Worm (Caenorhabditis elegans) whole organism, late embryonic: Measurements from ENCODE around the gene irld-11.
"Not testable (repeated sequence)": the region's sequence is repeated elsewhere in the genome, so short reads cannot be mapped to it uniquely, and the experiment has no call there.

Experiments
- C38D4.7 ChIP-seq: fragments of 200-800 bp; sonication (Bioruptor generic); optimal IDR thresholded peaks from 2 replicates; lab custom pipeline; 2018; ENCODE audit warnings: mild to moderate bottlenecking, missing genetic modification characterization, moderate library complexity, missing compliant biosample characterization
- F13H6.1 ChIP-seq: sonication (generic microtip); optimal IDR thresholded peaks from 2 replicates; lab custom pipeline; 2016; ENCODE audit warnings: missing genetic modification characterization, missing compliant biosample characterization
- ceh-14 ChIP-seq: sonication (generic microtip); optimal IDR thresholded peaks from 2 replicates; lab custom pipeline; 2016; ENCODE audit warnings: missing genotype, missing genetic modification characterization, missing compliant biosample characterization
- ceh-18 ChIP-seq: sonication (generic microtip); optimal IDR thresholded peaks from 2 replicates; lab custom pipeline; 2016; ENCODE audit warnings: missing genetic modification characterization, missing compliant biosample characterization
- ceh-19 ChIP-seq: fragments of 200-800 bp; sonication (Bioruptor generic); optimal IDR thresholded peaks from 2 replicates; lab custom pipeline; 2018; ENCODE audit warnings: mild to moderate bottlenecking, missing genetic modification characterization, missing compliant biosample characterization
- ceh-24 ChIP-seq: sonication (generic microtip); optimal IDR thresholded peaks from 2 replicates; lab custom pipeline; 2016; ENCODE audit warnings: mild to moderate bottlenecking, missing genetic modification characterization, missing compliant biosample characterization
- ceh-30 ChIP-seq: fragments of 150-350 bp; optimal IDR thresholded peaks from 2 replicates; lab custom pipeline; 2014; ENCODE audit warnings: missing biosample characterization, missing genetic modification characterization
- ceh-31 ChIP-seq: sonication (generic microtip); optimal IDR thresholded peaks from 2 replicates; lab custom pipeline; 2016; ENCODE audit warnings: missing genetic modification characterization, missing compliant biosample characterization
- ceh-34 ChIP-seq: sonication (generic microtip); optimal IDR thresholded peaks from 2 replicates; lab custom pipeline; 2016; ENCODE audit warnings: mild to moderate bottlenecking, missing genetic modification characterization, missing compliant biosample characterization
- ceh-45 ChIP-seq: fragments of 200-800 bp; sonication (Bioruptor generic); IDR thresholded peaks from 2 replicates; pipeline ENCODE4 v1.3.6; 2022; ENCODE audit warnings: missing genetic modification reagents, missing genetic modification characterization, missing compliant biosample characterization
- ceh-48 ChIP-seq: sonication (generic microtip); optimal IDR thresholded peaks from 2 replicates; lab custom pipeline; 2016; ENCODE audit warnings: missing genetic modification characterization, inconsistent platforms, missing compliant biosample characterization
- ceh-9 ChIP-seq: sonication (generic microtip); optimal IDR thresholded peaks from 2 replicates; lab custom pipeline; 2016; ENCODE audit warnings: mild to moderate bottlenecking, missing genetic modification characterization, inconsistent platforms, missing compliant biosample characterization
- dve-1 ChIP-seq: sonication (generic microtip); optimal IDR thresholded peaks from 2 replicates; lab custom pipeline; 2017; ENCODE audit warnings: antibody characterized with exemption, mild to moderate bottlenecking, missing genetic modification characterization, missing compliant biosample characterization
- ets-4 ChIP-seq: sonication (generic microtip); optimal IDR thresholded peaks from 2 replicates; lab custom pipeline; 2016; ENCODE audit warnings: missing genetic modification characterization, missing compliant biosample characterization
- eyg-1 ChIP-seq: sonication (generic microtip); optimal IDR thresholded peaks from 2 replicates; lab custom pipeline; 2016; ENCODE audit warnings: missing genotype, missing genetic modification characterization, missing compliant biosample characterization
- fax-1 ChIP-seq: sonication (generic microtip); optimal IDR thresholded peaks from 2 replicates; lab custom pipeline; 2016; ENCODE audit warnings: missing genotype, missing genetic modification characterization, missing compliant biosample characterization
- hlh-13 ChIP-seq: fragments of 200-800 bp; sonication (Bioruptor generic); optimal IDR thresholded peaks from 2 replicates; lab custom pipeline; 2018; ENCODE audit warnings: mild to moderate bottlenecking, missing genetic modification characterization, missing compliant biosample characterization
- hlh-15 ChIP-seq: sonication (generic microtip); optimal IDR thresholded peaks from 2 replicates; lab custom pipeline; 2016; ENCODE audit warnings: missing genetic modification characterization, missing compliant biosample characterization
- hlh-6 ChIP-seq: sonication (generic microtip); optimal IDR thresholded peaks from 2 replicates; lab custom pipeline; 2016; ENCODE audit warnings: missing genotype, missing genetic modification characterization, missing compliant biosample characterization
- hlh-8 ChIP-seq: sonication (generic microtip); optimal IDR thresholded peaks from 2 replicates; lab custom pipeline; 2016; ENCODE audit warnings: missing genotype, missing genetic modification characterization, missing compliant biosample characterization
- lim-6 ChIP-seq: sonication (generic microtip); optimal IDR thresholded peaks from 2 replicates; lab custom pipeline; 2016; ENCODE audit warnings: missing genetic modification characterization, missing compliant biosample characterization
- madf-2 ChIP-seq: sonication (generic microtip); optimal IDR thresholded peaks from 2 replicates; lab custom pipeline; 2017; ENCODE audit warnings: missing genetic modification characterization, missing compliant biosample characterization
- nfya-1 ChIP-seq: sonication (generic microtip); optimal IDR thresholded peaks from 2 replicates; lab custom pipeline; 2017; ENCODE audit warnings: missing genetic modification characterization, mild to moderate bottlenecking, missing compliant biosample characterization, antibody characterized with exemption, moderate library complexity
- nhr-11 ChIP-seq: fragments of 150-350 bp; optimal IDR thresholded peaks from 2 replicates; lab custom pipeline; 2014; ENCODE audit warnings: missing biosample characterization, missing genetic modification characterization
- odd-2 ChIP-seq: sonication (generic microtip); optimal IDR thresholded peaks from 2 replicates; lab custom pipeline; 2017; ENCODE audit warnings: antibody characterized with exemption, mild to moderate bottlenecking, missing genetic modification characterization, missing compliant biosample characterization
- pag-3 ChIP-seq: sonication (generic microtip); optimal IDR thresholded peaks from 2 replicates; lab custom pipeline; 2016; ENCODE audit warnings: missing compliant biosample characterization, missing genetic modification characterization, borderline replicate concordance
- pat-9 ChIP-seq: fragments of 200-800 bp; sonication (Bioruptor generic); optimal IDR thresholded peaks from 2 replicates; lab custom pipeline; 2018; ENCODE audit warnings: mild to moderate bottlenecking, missing genetic modification characterization, moderate library complexity, missing compliant biosample characterization
- pax-1 ChIP-seq: fragments of 150-350 bp; optimal IDR thresholded peaks from 2 replicates; lab custom pipeline; 2014; ENCODE audit warnings: missing biosample characterization, missing genetic modification characterization
- pha-4 ChIP-seq: fragments of 150-350 bp; optimal IDR thresholded peaks from 2 replicates; lab custom pipeline; 2018; ENCODE audit warnings: missing biosample characterization, missing genetic modification reagents, missing genetic modification characterization
- rnt-1 ChIP-seq: sonication (generic microtip); optimal IDR thresholded peaks from 2 replicates; lab custom pipeline; 2016; ENCODE audit warnings: missing genetic modification characterization, missing compliant biosample characterization
- sdc-2 ChIP-seq: sonication (generic microtip); optimal IDR thresholded peaks from 2 replicates; lab custom pipeline; 2016; ENCODE audit warnings: missing genotype, missing genetic modification characterization, missing compliant biosample characterization
- sox-2 ChIP-seq: fragments of 200-800 bp; sonication (Bioruptor generic); IDR thresholded peaks from 2 replicates; pipeline ENCODE4 v1.3.6; 2022; ENCODE audit warnings: missing genetic modification reagents, missing genetic modification characterization, missing compliant biosample characterization
- syd-9 ChIP-seq: sonication (generic microtip); optimal IDR thresholded peaks from 2 replicates; lab custom pipeline; 2016; ENCODE audit warnings: mild to moderate bottlenecking, missing genetic modification characterization, moderate library complexity, missing compliant biosample characterization
- ttx-3 ChIP-seq: sonication (generic microtip); optimal IDR thresholded peaks from 2 replicates; lab custom pipeline; 2016; ENCODE audit warnings: missing genetic modification reagents, missing genetic modification characterization, missing compliant biosample characterization
- unc-42 ChIP-seq: sonication (generic microtip); optimal IDR thresholded peaks from 2 replicates; lab custom pipeline; 2016; ENCODE audit warnings: missing genotype, missing genetic modification characterization, missing compliant biosample characterization
- unc-86 ChIP-seq: sonication (generic microtip); optimal IDR thresholded peaks from 2 replicates; lab custom pipeline; 2016; ENCODE audit warnings: missing genetic modification characterization, missing compliant biosample characterization
- zip-5 ChIP-seq: sonication (generic microtip); optimal IDR thresholded peaks from 2 replicates; lab custom pipeline; 2016; ENCODE audit warnings: missing genetic modification characterization, missing compliant biosample characterization
- ztf-16 ChIP-seq: sonication (generic microtip); optimal IDR thresholded peaks from 2 replicates; lab custom pipeline; 2017; ENCODE audit warnings: missing genetic modification characterization, missing compliant biosample characterization

The irld-11 gene

ce11 chrV:1693876-1694275 lies 38.9 kb downstream of the irld-11 start, which contains the start of gene Y46H3C.7:
Y46H3C.7 (minus strand) TSS chrV:1694022.
- not testable (repeated sequence) for TF ChIP-seq ttx-3 (tag; lab: Kevin White, UChicago); ceh-18 (tag; lab: Kevin White, UChicago); syd-9

ce11 chrV:1698400-1698799 lies 43.5 kb downstream of the irld-11 start:
- TF ChIP-seq hlh-15 (tag; lab: Kevin White, UChicago) (no peak), zip-5 (no peak), ceh-24 (tag; lab: Kevin White, UChicago) (no peak), ceh-30 (tag; lab: Kevin White, UChicago) (no peak), hlh-13 (GFP tag; lab: Kevin White, UChicago) (no peak), pha-4 (tag; lab: Kevin White, UChicago) (no peak), nfya-1 (tag; lab: Kevin White, UChicago) (no peak), odd-2 (tag; lab: Kevin White, UChicago) (no peak), hlh-6 (tag; lab: Kevin White, UChicago) (no peak), sdc-2 (tag; lab: Kevin White, UChicago) (no peak), ceh-34 (no peak), syd-9 (no peak), pat-9 (no peak), C38D4.7 (GFP tag; lab: Kevin White, UChicago) (no peak), sox-2 (GFP tag; lab: Robert Waterston, UW) (no peak), ets-4 (tag; lab: Kevin White, UChicago) (no peak), pax-1 (no peak), ceh-45 (GFP tag; lab: Robert Waterston, UW) (no peak)

- TF ChIP-seq ceh-19 (no peak), C38D4.7 (GFP tag; lab: Kevin White, UChicago) (no peak), unc-86 (no peak), nhr-11 (tag; lab: Kevin White, UChicago) (no peak), lim-6 (no peak), fax-1 (tag; lab: Kevin White, UChicago) (no peak), odd-2 (tag; lab: Kevin White, UChicago) (no peak), pag-3 (no peak), F13H6.1 (tag; lab: Kevin White, UChicago) (no peak), eyg-1 (tag; lab: Kevin White, UChicago) (no peak), unc-42 (tag; lab: Kevin White, UChicago) (no peak), madf-2 (tag; lab: Kevin White, UChicago) (no peak), ceh-9 (tag; lab: Kevin White, UChicago) (no peak), ceh-31 (tag; lab: Kevin White, UChicago) (no peak), ceh-14 (tag; lab: Kevin White, UChicago) (no peak)
Measured at ce11 chrV:1699228-1699795, 44.4 kb downstream of the irld-11 start.

- TF ChIP-seq hlh-8 (no peak), ztf-16 (tag; lab: Kevin White, UChicago) (no peak), hlh-6 (tag; lab: Kevin White, UChicago) (no peak), ceh-48 (tag; lab: Kevin White, UChicago) (no peak), zip-5 (no peak), ceh-19 (no peak), sdc-2 (tag; lab: Kevin White, UChicago) (no peak), rnt-1 (tag; lab: Kevin White, UChicago) (no peak), eyg-1 (tag; lab: Kevin White, UChicago) (no peak), dve-1 (tag; lab: Kevin White, UChicago) (no peak)
Measured at ce11 chrV:1701584-1702101, 46.7 kb downstream of the irld-11 start, which contains the start of gene srw-90. srw-90 (plus strand) TSS chrV:1702051.
